Fruit fly (Drosophila melanogaster): Measurements from ENCODE around the gene CD98hc.

DNA sequence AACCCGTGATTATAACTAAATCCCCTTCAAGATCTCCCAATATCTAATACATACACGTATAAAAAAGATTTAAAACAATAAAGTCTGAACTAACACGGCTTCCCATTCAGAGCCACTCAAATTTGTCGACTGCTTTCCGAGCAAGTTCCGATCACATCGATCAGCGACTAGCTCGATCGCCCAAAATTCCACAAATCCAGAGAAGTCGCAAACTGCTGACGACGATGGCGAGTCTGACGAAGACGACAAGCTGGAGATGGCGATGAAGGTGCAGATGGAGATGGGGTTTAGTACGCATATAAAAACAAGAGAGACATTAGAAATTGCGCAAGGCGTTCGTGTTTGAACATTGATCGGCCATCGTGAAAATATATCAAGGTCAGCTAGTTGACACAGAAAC lies 20.6 kb upstream of the CD98hc start:
- TF ChIP-seq CTCF (optimal IDR thresholded peaks at IDR 0.05): no peak
- TF ChIP-seq CG8478 (optimal IDR thresholded peaks at IDR 0.05): no peak

Data from S2 (cell line).